Fruit fly (Drosophila melanogaster): ENCODE results near the gene PolE1.

- TF ChIP-seq CG11294 (GFP tag; IDR thresholded peaks at IDR 0.05): no peak
- no peak for TF ChIP-seq CG6854 (GFP tag; optimal IDR thresholded peaks at IDR 0.05)
- no peak for TF ChIP-seq Met (GFP tag; optimal IDR thresholded peaks at IDR 0.05)
- no peak for TF ChIP-seq topi (GFP tag; optimal IDR thresholded peaks at IDR 0.05)
- no peak for TF ChIP-seq eg (GFP tag; IDR thresholded peaks at IDR 0.05)
Observed at dm6 chr3R:23386021-23386457, 38.1 kb downstream of the PolE1 start.

Measured in whole organism, prepupa.